Worm (Caenorhabditis elegans): ENCODE measurements around the gene srsx-12.

The srsx-12 gene

DNA sequence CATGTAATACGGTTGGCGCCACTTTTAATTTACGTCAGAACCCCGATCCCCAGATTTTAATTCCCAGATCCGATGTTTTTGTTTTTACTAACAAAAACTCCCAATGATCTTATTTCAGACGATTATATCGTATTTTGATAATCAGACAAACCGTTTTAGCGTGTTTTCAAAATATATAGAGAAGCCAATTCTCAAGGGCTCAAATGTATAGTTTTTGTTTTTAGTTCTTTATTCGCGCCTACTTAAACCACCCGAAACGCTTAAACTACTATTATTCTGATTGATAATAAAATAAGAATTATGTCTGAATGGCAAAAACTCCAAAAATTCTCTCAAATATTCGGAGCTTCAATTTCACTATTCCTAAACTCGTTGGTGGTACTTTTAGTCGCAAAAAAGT, 24.2 kb downstream of the srsx-12 start, which contains the start of gene str-208:
Gene str-208, plus strand, starts transcription at position 301 of the 400 bp plus-strand sequence.
- TF ChIP-seq fkh-8 (tag; optimal IDR thresholded peaks at IDR 0.05) (no peak), nhr-19 (GFP tag; conservative IDR thresholded peaks at IDR 0.05) (no peak), egl-13 (tag; optimal IDR thresholded peaks at IDR 0.05) (no peak), efl-1 (optimal IDR thresholded peaks at IDR 0.05) (no peak), efl-1 (GFP tag; optimal IDR thresholded peaks at IDR 0.05 in 1 of 2) (peak in 1 of 2 experiments; percentile 4), aly-2 (tag; optimal IDR thresholded peaks at IDR 0.05) (no peak), nhr-90 (tag; optimal IDR thresholded peaks at IDR 0.05; ENCODE audit: poor library complexity) (no peak), jun-1 (tag; optimal IDR thresholded peaks at IDR 0.05) (no peak), ces-1 (GFP tag; optimal IDR thresholded peaks at IDR 0.05) (no peak)

DNA sequence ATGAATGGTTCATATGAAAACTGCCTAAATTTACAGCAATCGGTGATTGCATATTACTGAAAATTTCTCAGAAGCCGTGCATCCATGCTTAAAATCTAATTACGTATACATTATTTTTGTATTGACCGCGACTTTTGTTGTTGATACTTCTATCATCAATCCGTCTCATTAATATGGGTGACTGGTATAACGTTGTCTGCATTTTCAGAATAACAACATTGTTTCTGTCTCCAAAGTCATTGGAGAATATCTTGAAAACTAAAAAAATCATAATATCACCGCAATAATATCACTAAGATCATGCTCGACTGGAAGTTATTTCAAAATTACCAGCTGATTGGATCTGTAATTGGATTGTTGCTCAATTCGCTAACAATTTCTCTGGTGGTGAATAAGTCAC, 29.3 kb downstream of the srsx-12 start, which contains the start of gene str-207:
Gene str-207, plus strand, starts transcription at position 301 of the 400 bp plus-strand sequence.
- no peak for TF ChIP-seq efl-1 (optimal IDR thresholded peaks at IDR 0.05)
- peak in 1 of 2 experiments; percentile 63 for TF ChIP-seq efl-1 (GFP tag; optimal IDR thresholded peaks at IDR 0.05 in 1 of 2)
- no peak for TF ChIP-seq irx-1 (tag; optimal IDR thresholded peaks at IDR 0.05)

DNA sequence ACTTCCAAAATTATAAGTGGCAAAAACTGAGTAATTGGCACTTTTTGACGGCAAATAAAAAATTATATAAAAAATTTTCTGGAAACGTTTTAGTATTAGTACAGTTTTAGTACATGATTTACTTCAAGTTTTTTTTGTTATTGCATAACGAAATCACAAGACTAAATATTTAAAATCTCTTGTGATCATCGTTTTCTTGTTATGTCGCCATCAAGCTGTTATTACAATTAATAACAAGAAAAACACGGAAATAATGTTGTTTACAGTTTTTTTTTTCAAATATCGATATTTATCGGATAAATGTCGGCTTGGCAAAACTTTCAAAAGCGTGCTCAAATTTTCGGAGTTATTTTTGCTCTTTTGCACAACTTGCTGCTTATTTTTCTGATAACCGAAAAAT, 32.1 kb downstream of the srsx-12 start, which contains the start of gene str-209:
Gene str-209, plus strand, starts transcription at position 301 of the 400 bp plus-strand sequence.
- TF ChIP-seq mep-1 (tag; optimal IDR thresholded peaks at IDR 0.05) (no peak), unc-30 (tag; optimal IDR thresholded peaks at IDR 0.05) (no peak), tlp-1 (tag; optimal IDR thresholded peaks at IDR 0.05) (no peak), jun-1 (tag; optimal IDR thresholded peaks at IDR 0.05) (no peak), nhr-28 (tag; optimal IDR thresholded peaks at IDR 0.05) (no peak), efl-1 (optimal IDR thresholded peaks at IDR 0.05) (no peak), efl-1 (GFP tag; optimal IDR thresholded peaks at IDR 0.05 in 1 of 2) (no peak), snu-23 (GFP tag; optimal IDR thresholded peaks at IDR 0.05) (no peak), irx-1 (tag; optimal IDR thresholded peaks at IDR 0.05) (no peak), nhr-47 (tag; optimal IDR thresholded peaks at IDR 0.05) (no peak), ama-1 (optimal IDR thresholded peaks at IDR 0.05) (no peak), xbp-1 (tag; optimal IDR thresholded peaks at IDR 0.05) (no peak), alr-1 (tag; optimal IDR thresholded peaks at IDR 0.05; ENCODE audit: borderline replicate concordance) (no peak), lin-13 (GFP tag; optimal IDR thresholded peaks at IDR 0.05) (no peak), lsy-2 (tag; optimal IDR thresholded peaks at IDR 0.05) (no peak), rnt-1 (tag; optimal IDR thresholded peaks at IDR 0.05) (no peak), unc-98 (GFP tag; IDR thresholded peaks at IDR 0.05) (no peak), isw-1 (GFP tag; IDR thresholded peaks at IDR 0.05) (no peak), zip-4 (GFP tag; optimal IDR thresholded peaks at IDR 0.05) (no peak), aly-2 (tag; optimal IDR thresholded peaks at IDR 0.05) (no peak), elt-3 (tag; optimal IDR thresholded peaks at IDR 0.05) (no peak)

DNA sequence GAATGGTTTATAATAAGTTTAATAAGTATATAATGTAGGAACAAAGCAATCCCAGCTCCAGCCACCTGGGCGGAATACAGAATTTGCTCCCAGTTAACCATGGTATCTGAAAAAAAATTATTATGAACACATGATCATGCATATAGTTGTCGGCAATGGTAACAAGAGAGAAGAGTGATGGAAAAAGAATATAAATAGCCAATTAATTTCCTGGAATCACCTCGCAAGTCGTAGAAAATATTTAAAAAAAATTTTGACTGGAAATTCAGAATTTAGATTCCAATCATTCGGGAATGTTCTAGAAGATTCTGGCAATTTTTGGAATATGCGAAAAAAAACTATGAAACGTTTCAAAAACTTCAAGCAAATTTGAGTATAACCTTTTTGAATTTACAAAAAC, 36.6 kb downstream of the srsx-12 start, which contains the start of gene str-211:
Gene str-211, minus strand, starts transcription at position 101 of the 400 bp plus-strand sequence.
- TF ChIP-seq nhr-11 (tag; optimal IDR thresholded peaks at IDR 0.05) (no peak), nhr-85 (tag) (no peak), nhr-47 (tag; optimal IDR thresholded peaks at IDR 0.05) (no peak), egl-13 (tag; optimal IDR thresholded peaks at IDR 0.05) (no peak), swsn-7 (tag; optimal IDR thresholded peaks at IDR 0.05) (no peak), hlh-17 (GFP tag; optimal IDR thresholded peaks at IDR 0.05; ENCODE audit: borderline replicate concordance) (no peak), egl-27 (tag; optimal IDR thresholded peaks at IDR 0.05) (no peak), hlh-4 (tag; optimal IDR thresholded peaks at IDR 0.05) (no peak), mef-2 (tag; optimal IDR thresholded peaks at IDR 0.05) (no peak), hpl-2 (GFP tag; optimal IDR thresholded peaks at IDR 0.05) (no peak), Y116A8C.19 (tag; optimal IDR thresholded peaks at IDR 0.05; ENCODE audit: borderline replicate concordance) (no peak), nhr-76 (tag; optimal IDR thresholded peaks at IDR 0.05) (no peak), dsc-1 (tag; optimal IDR thresholded peaks at IDR 0.05) (no peak), lin-14 (GFP tag; optimal IDR thresholded peaks at IDR 0.05) (no peak), irx-1 (tag; optimal IDR thresholded peaks at IDR 0.05) (no peak), C16A3.4 (tag; optimal IDR thresholded peaks at IDR 0.05) (no peak), F16B12.6 (tag; optimal IDR thresholded peaks at IDR 0.05) (no peak), elt-3 (tag; optimal IDR thresholded peaks at IDR 0.05) (no peak), efl-3 (GFP tag; optimal IDR thresholded peaks at IDR 0.05) (no peak), nhr-90 (tag; optimal IDR thresholded peaks at IDR 0.05; ENCODE audit: poor library complexity) (no peak)

All from whole organism, L1 larva.